Worm (Caenorhabditis elegans) whole organism, mixed stage, embryonic: ENCODE results near the gene vps-24.

Experiments
- ceh-39 ChIP-seq: fragments of 150-350 bp; optimal IDR thresholded peaks from 2 replicates; lab custom pipeline; 2014; ENCODE audit warnings: missing biosample characterization, missing genetic modification characterization
- elt-3 ChIP-seq: fragments of 150-350 bp; optimal IDR thresholded peaks from 2 replicates; lab custom pipeline; 2014; ENCODE audit warnings: missing biosample characterization, missing genetic modification characterization
- ham-2 ChIP-seq: fragments of 200-800 bp; sonication (Bioruptor generic); optimal IDR thresholded peaks from 2 replicates; lab custom pipeline; 2018; ENCODE audit warnings: mild to moderate bottlenecking, missing genetic modification characterization, missing compliant biosample characterization
- lin-13 ChIP-seq: fragments of 150-350 bp; optimal IDR thresholded peaks from 2 replicates; lab custom pipeline; 2014; ENCODE audit warnings: missing biosample characterization, missing genetic modification characterization
- lin-32 ChIP-seq: fragments of 200-800 bp; sonication (Bioruptor generic); optimal IDR thresholded peaks from 2 replicates; lab custom pipeline; 2018; ENCODE audit warnings: mild to moderate bottlenecking, missing genetic modification characterization, missing compliant biosample characterization
- lsy-2 ChIP-seq: fragments of 150-350 bp; optimal IDR thresholded peaks from 2 replicates; lab custom pipeline; 2014; ENCODE audit warnings: missing biosample characterization, missing genetic modification characterization
- mep-1 ChIP-seq: fragments of 150-350 bp; optimal IDR thresholded peaks from 2 replicates; lab custom pipeline; 2017; ENCODE audit warnings: missing biosample characterization, missing genetic modification reagents, missing genetic modification characterization, inconsistent platforms
- nhr-12 ChIP-seq: fragments of 150-350 bp; optimal IDR thresholded peaks from 2 replicates; lab custom pipeline; 2014; ENCODE audit warnings: missing biosample characterization, missing genetic modification characterization
- nhr-28 ChIP-seq: fragments of 150-350 bp; optimal IDR thresholded peaks from 2 replicates; lab custom pipeline; 2014; ENCODE audit warnings: missing biosample characterization, missing genetic modification characterization
- nhr-76 ChIP-seq: sonication (generic microtip); optimal IDR thresholded peaks from 2 replicates; lab custom pipeline; 2017; ENCODE audit warnings: missing biosample characterization, missing genetic modification characterization
- pha-4 ChIP-seq: fragments of 150-350 bp; optimal IDR thresholded peaks from 2 replicates; lab custom pipeline; 2018; ENCODE audit warnings: missing biosample characterization, missing genetic modification reagents, missing genetic modification characterization
- tbx-8 ChIP-seq: fragments of 200-800 bp; sonication (Bioruptor generic); optimal IDR thresholded peaks from 2 replicates; lab custom pipeline; 2018; ENCODE audit warnings: mild to moderate bottlenecking, missing genetic modification characterization, moderate library complexity, missing compliant biosample characterization
- unc-120 ChIP-seq: sonication (generic microtip); optimal IDR thresholded peaks from 2 replicates; lab custom pipeline; 2017; ENCODE audit warnings: missing genetic modification characterization, missing compliant biosample characterization; ENCODE audit not compliant: poor library complexity, severe bottlenecking
- ztf-11 ChIP-seq: fragments of 150-350 bp; optimal IDR thresholded peaks from 2 replicates; lab custom pipeline; 2014; ENCODE audit warnings: missing biosample characterization, missing genetic modification characterization

ce11 chrII:4993530-4994192 lies at the start of gene vps-24, which contains the start of gene eif-1:
- peak; percentile 29 for TF ChIP-seq lsy-2 (tag; lab: Kevin White, UChicago)
- TF ChIP-seq mep-1 (tag; lab: Kevin White, UChicago) = no peak
- peak; percentile 2 for TF ChIP-seq lin-13 (tag; lab: Kevin White, UChicago)
- no peak for TF ChIP-seq lin-32 (GFP tag; lab: Kevin White, UChicago)
- no peak for TF ChIP-seq nhr-28
- TF ChIP-seq pha-4 = no peak
- no peak for TF ChIP-seq ham-2
- no peak for TF ChIP-seq ztf-11 (tag; lab: Kevin White, UChicago)
- TF ChIP-seq elt-3 (tag; lab: Kevin White, UChicago) = no peak
- no peak for TF ChIP-seq nhr-76 (tag; lab: Kevin White, UChicago)
- no peak for TF ChIP-seq tbx-8
- no peak for TF ChIP-seq nhr-12 (tag; lab: Kevin White, UChicago)
- no peak for TF ChIP-seq unc-120 (tag; lab: Kevin White, UChicago)
- TF ChIP-seq ceh-39 (tag; lab: Kevin White, UChicago) = no peak
